Worm (Caenorhabditis elegans) whole organism, young adult: Measurements from ENCODE around the gene Y48A6B.9.

ENCODE experiments used
- B0336.3 ChIP-seq: fragments of 200-800 bp; sonication (Bioruptor generic); IDR thresholded peaks from 2 replicates; pipeline ENCODE4 v1.3.6; 2022; ENCODE audit warnings: missing genetic modification characterization, missing compliant biosample characterization
- C06A6.2 ChIP-seq: fragments of 200-800 bp; sonication (Bioruptor generic); conservative IDR thresholded peaks from 2 replicates; pipeline ENCODE4 v1.3.6; 2022; ENCODE audit warnings: missing genetic modification characterization, missing compliant biosample characterization
- F33H1.4 ChIP-seq: fragments of 200-800 bp; sonication (Bioruptor generic); IDR thresholded peaks from 2 replicates; pipeline ENCODE4 v1.3.6; 2022; ENCODE audit warnings: missing genetic modification reagents, missing genetic modification characterization, missing compliant biosample characterization
- F39B2.1 ChIP-seq: fragments of 200-800 bp; sonication (Bioruptor generic); IDR thresholded peaks from 2 replicates; pipeline ENCODE4 v1.3.6; 2022; ENCODE audit warnings: missing genetic modification reagents, missing genetic modification characterization, missing compliant biosample characterization
- F49E8.2 ChIP-seq: sonication (generic microtip); optimal IDR thresholded peaks from 3 replicates; lab custom pipeline; 2017; ENCODE audit warnings: missing genetic modification characterization, mild to moderate bottlenecking, missing compliant biosample characterization, antibody characterized with exemption, moderate library complexity; ENCODE audit not compliant: insufficient read depth
- F52B5.7 ChIP-seq: sonication (generic microtip); optimal IDR thresholded peaks from 2 replicates; lab custom pipeline; 2016; ENCODE audit warnings: mild to moderate bottlenecking, missing genetic modification characterization, missing compliant biosample characterization
- F55B11.4 ChIP-seq: sonication (generic microtip); optimal IDR thresholded peaks from 2 replicates; lab custom pipeline; 2016; ENCODE audit warnings: missing compliant biosample characterization, missing genetic modification characterization, borderline replicate concordance; ENCODE audit not compliant: insufficient read depth
- F57C9.4 ChIP-seq: sonication (generic microtip); optimal IDR thresholded peaks from 2 replicates; lab custom pipeline; 2017; ENCODE audit warnings: mild to moderate bottlenecking, missing genetic modification characterization, missing compliant biosample characterization
- K12H6.12 ChIP-seq: fragments of 200-800 bp; sonication (Bioruptor generic); optimal IDR thresholded peaks from 2 replicates; lab custom pipeline; 2018; ENCODE audit warnings: mild to moderate bottlenecking, missing genetic modification characterization, missing compliant biosample characterization
- Y56A3A.18 ChIP-seq: fragments of 200-800 bp; sonication (Bioruptor generic); IDR thresholded peaks from 2 replicates; pipeline ENCODE4 v1.3.6; 2022; ENCODE audit warnings: missing genetic modification reagents, missing genetic modification characterization, missing compliant biosample characterization
- Y79H2A.3 ChIP-seq: fragments of 200-800 bp; sonication (Bioruptor generic); conservative IDR thresholded peaks from 2 replicates; pipeline ENCODE4 v1.3.6; 2022; ENCODE audit warnings: missing genetic modification reagents, missing genetic modification characterization, missing compliant biosample characterization
- aptf-2 ChIP-seq: fragments of 200-800 bp; sonication (Bioruptor generic); conservative IDR thresholded peaks from 2 replicates; pipeline ENCODE4 v1.3.6; 2022; ENCODE audit warnings: missing genetic modification reagents, missing genetic modification characterization, missing compliant biosample characterization
- attf-3 ChIP-seq: fragments of 200-800 bp; sonication (Bioruptor generic); conservative IDR thresholded peaks from 2 replicates; pipeline ENCODE4 v1.3.6; 2022; ENCODE audit warnings: missing genetic modification reagents, missing genetic modification characterization, missing compliant biosample characterization
- bed-2 ChIP-seq: fragments of 200-800 bp; sonication (Bioruptor generic); IDR thresholded peaks from 2 replicates; pipeline ENCODE4 v1.3.6; 2022; ENCODE audit warnings: missing genetic modification reagents, missing genetic modification characterization, missing compliant biosample characterization
- ceh-58 ChIP-seq: fragments of 200-800 bp; sonication (Bioruptor generic); IDR thresholded peaks from 2 replicates; pipeline ENCODE4 v1.3.6; 2022; ENCODE audit warnings: missing genetic modification characterization, missing compliant biosample characterization
- ceh-91 ChIP-seq: fragments of 200-800 bp; sonication (Bioruptor generic); IDR thresholded peaks from 2 replicates; pipeline ENCODE4 v1.3.6; 2022; ENCODE audit warnings: missing genetic modification reagents, missing genetic modification characterization, missing compliant biosample characterization
- chd-7 ChIP-seq: sonication (generic microtip); optimal IDR thresholded peaks from 2 replicates; lab custom pipeline; 2016; ENCODE audit warnings: mild to moderate bottlenecking, missing genetic modification characterization, moderate library complexity, missing compliant biosample characterization
- dox-1 ChIP-seq: fragments of 200-800 bp; sonication (Bioruptor generic); IDR thresholded peaks from 2 replicates; pipeline ENCODE4 v1.3.6; 2022; ENCODE audit warnings: missing genetic modification reagents, missing genetic modification characterization, missing compliant biosample characterization
- dpl-1 ChIP-seq: fragments of 150-350 bp; optimal IDR thresholded peaks from 2 replicates; lab custom pipeline; 2014; ENCODE audit warnings: missing biosample characterization, missing genetic modification reagents, missing genetic modification characterization
- egl-44 ChIP-seq: fragments of 200-800 bp; sonication (Bioruptor generic); IDR thresholded peaks from 2 replicates; pipeline ENCODE4 v1.3.6; 2022; ENCODE audit warnings: missing genetic modification reagents, missing genetic modification characterization, missing compliant biosample characterization
- egrh-3 ChIP-seq: fragments of 200-800 bp; sonication (Bioruptor generic); IDR thresholded peaks from 2 replicates; pipeline ENCODE4 v1.3.6; 2022; ENCODE audit warnings: missing genetic modification reagents, missing genetic modification characterization, missing compliant biosample characterization
- ets-4 ChIP-seq: fragments of 200-800 bp; sonication (Bioruptor generic); optimal IDR thresholded peaks from 2 replicates; lab custom pipeline; 2018; ENCODE audit warnings: mild to moderate bottlenecking, missing genetic modification characterization, missing compliant biosample characterization
- gei-17 ChIP-seq: fragments of 200-800 bp; sonication (Bioruptor generic); optimal IDR thresholded peaks from 2 replicates; lab custom pipeline; 2018; ENCODE audit warnings: mild to moderate bottlenecking, missing genetic modification characterization, missing compliant biosample characterization
- him-1 ChIP-seq: sonication (generic microtip); optimal IDR thresholded peaks from 2 replicates; lab custom pipeline; 2016; ENCODE audit warnings: missing genotype, missing genetic modification reagents, missing genetic modification characterization, missing compliant biosample characterization
- hlh-26 ChIP-seq: fragments of 200-800 bp; sonication (Bioruptor generic); conservative IDR thresholded peaks from 2 replicates; pipeline ENCODE4 v1.3.6; 2022; ENCODE audit warnings: missing genetic modification reagents, missing genetic modification characterization, missing compliant biosample characterization
- hmg-1.2 ChIP-seq: fragments of 200-800 bp; sonication (Bioruptor generic); IDR thresholded peaks from 2 replicates; pipeline ENCODE4 v1.3.6; 2022; ENCODE audit warnings: missing genetic modification reagents, missing genetic modification characterization, missing compliant biosample characterization
- hsf-1 ChIP-seq: fragments of 200-800 bp; sonication (Bioruptor generic); IDR thresholded peaks from 2 replicates; pipeline ENCODE4 v1.3.6; 2022; ENCODE audit warnings: missing genetic modification reagents, missing genetic modification characterization, missing compliant biosample characterization
- lag-1 ChIP-seq: fragments of 200-800 bp; sonication (Bioruptor generic); IDR thresholded peaks from 2 replicates; pipeline ENCODE4 v1.3.6; 2022; ENCODE audit warnings: missing genetic modification reagents, missing genetic modification characterization, missing compliant biosample characterization
- let-607 ChIP-seq, 2 experiments: fragments of 200-800 bp in 1 of 2; sonication (Bioruptor generic) in 1 of 2; sonication (generic microtip) in 1 of 2; optimal IDR thresholded peaks; 2 replicates each; lab custom pipeline; 2016 to 2018; ENCODE audit warnings: mild to moderate bottlenecking in 2 of 2, missing compliant biosample characterization in 2 of 2, missing genetic modification characterization in 2 of 2, moderate library complexity in 2 of 2, missing genotype in 1 of 2
- lin-26 ChIP-seq: fragments of 200-800 bp; sonication (Bioruptor generic); IDR thresholded peaks from 2 replicates; pipeline ENCODE4 v1.3.6; 2022; ENCODE audit warnings: missing genetic modification reagents, missing genetic modification characterization, missing compliant biosample characterization
- lin-40 ChIP-seq: sonication (generic microtip); optimal IDR thresholded peaks from 2 replicates; lab custom pipeline; 2016; ENCODE audit warnings: missing genetic modification characterization, mild to moderate bottlenecking, missing compliant biosample characterization, missing genotype, missing genetic modification reagents
- lin-54 ChIP-seq: fragments of 200-800 bp; sonication (Bioruptor generic); optimal IDR thresholded peaks from 2 replicates; lab custom pipeline; 2018; ENCODE audit warnings: mild to moderate bottlenecking, missing genetic modification characterization, missing compliant biosample characterization
- lsy-27 ChIP-seq: sonication (generic microtip); optimal IDR thresholded peaks from 2 replicates; lab custom pipeline; 2017; ENCODE audit warnings: missing genetic modification characterization, mild to moderate bottlenecking, missing compliant biosample characterization, antibody characterized with exemption, missing genotype, borderline replicate concordance; ENCODE audit not compliant: insufficient read depth
- mcd-1 ChIP-seq: fragments of 200-800 bp; sonication (Bioruptor generic); IDR thresholded peaks from 2 replicates; pipeline ENCODE4 v1.3.6; 2022; ENCODE audit warnings: missing genetic modification reagents, missing genetic modification characterization, missing compliant biosample characterization
- nfyb-1 ChIP-seq: fragments of 200-800 bp; sonication (Bioruptor generic); IDR thresholded peaks from 2 replicates; pipeline ENCODE4 v1.3.6; 2022; ENCODE audit warnings: missing genetic modification reagents, missing genetic modification characterization, missing compliant biosample characterization
- nhr-179 ChIP-seq: sonication (generic microtip); optimal IDR thresholded peaks from 2 replicates; lab custom pipeline; 2016; ENCODE audit warnings: mild to moderate bottlenecking, missing genetic modification characterization, missing compliant biosample characterization
- nhr-80 ChIP-seq: sonication (generic microtip); optimal IDR thresholded peaks from 2 replicates; lab custom pipeline; 2016; ENCODE audit warnings: missing genetic modification characterization, missing compliant biosample characterization
- nhr-90 ChIP-seq: sonication (generic microtip); optimal IDR thresholded peaks from 2 replicates; lab custom pipeline; 2016; ENCODE audit warnings: missing genotype, mild to moderate bottlenecking, missing genetic modification characterization, missing compliant biosample characterization
- sea-2 ChIP-seq: fragments of 200-800 bp; sonication (Bioruptor generic); IDR thresholded peaks from 2 replicates; pipeline ENCODE4 v1.3.6; 2022; ENCODE audit warnings: missing genetic modification characterization, missing compliant biosample characterization
- somi-1 ChIP-seq: fragments of 200-800 bp; sonication (Bioruptor generic); optimal IDR thresholded peaks from 2 replicates; lab custom pipeline; 2018; ENCODE audit warnings: mild to moderate bottlenecking, missing genetic modification characterization, missing compliant biosample characterization
- tlf-1 ChIP-seq: fragments of 200-800 bp; sonication (Bioruptor generic); optimal IDR thresholded peaks from 2 replicates; lab custom pipeline; 2018; ENCODE audit warnings: mild to moderate bottlenecking, missing genetic modification characterization, missing compliant biosample characterization
- unc-130 ChIP-seq: sonication (generic microtip); optimal IDR thresholded peaks from 2 replicates; lab custom pipeline; 2016; ENCODE audit warnings: missing genetic modification reagents, missing genetic modification characterization, missing compliant biosample characterization
- ztf-18 ChIP-seq: sonication (generic microtip); optimal IDR thresholded peaks from 2 replicates; lab custom pipeline; 2016; ENCODE audit warnings: missing genotype, mild to moderate bottlenecking, missing genetic modification characterization, missing compliant biosample characterization
- ztf-25 ChIP-seq: fragments of 200-800 bp; sonication (Bioruptor generic); IDR thresholded peaks from 2 replicates; pipeline ENCODE4 v1.3.6; 2022; ENCODE audit warnings: missing genetic modification reagents, missing genetic modification characterization, missing compliant biosample characterization
- ztf-26 ChIP-seq: sonication (generic microtip); optimal IDR thresholded peaks from 2 replicates; lab custom pipeline; 2017; ENCODE audit warnings: missing genetic modification characterization, missing compliant biosample characterization

Y48A6B.9 gene

ce11 chrIII:11054532-11055265 is 21.7 kb downstream of the Y48A6B.9 start (continued):
- TF ChIP-seq bed-2 (GFP tag; lab: Robert Waterston, UW) (no peak), unc-130 (GFP tag; lab: Kevin White, UChicago) (no peak), F33H1.4 (GFP tag; lab: Robert Waterston, UW) (no peak), lag-1 (no peak), egrh-3 (GFP tag; lab: Robert Waterston, UW) (peak; percentile 55; the same call in 1 of the 2 replicates), F55B11.4 (tag; lab: Kevin White, UChicago) (no peak), chd-7 (no peak), dpl-1 (GFP tag; lab: Kevin White, UChicago) (no peak), F57C9.4 (tag; lab: Kevin White, UChicago) (no peak), sea-2 (GFP tag; lab: Robert Waterston, UW) (no peak), attf-3 (GFP tag; lab: Robert Waterston, UW) (no peak), let-607 (tag; optimal IDR thresholded peaks at IDR 0.05; lab: Kevin White, UChicago) (peak in 1 of 2 experiments; percentile 52), K12H6.12 (peak; percentile 76), lin-26 (no peak), ztf-26 (tag; lab: Kevin White, UChicago) (peak; percentile 40), hsf-1 (GFP tag; lab: Robert Waterston, UW) (no peak), ztf-18 (tag; lab: Kevin White, UChicago) (peak; percentile 36), aptf-2 (no peak), ets-4 (no peak), nhr-80 (tag; lab: Kevin White, UChicago) (peak; percentile 77), dox-1 (GFP tag; lab: Robert Waterston, UW) (peak; percentile 75), F39B2.1 (GFP tag; lab: Robert Waterston, UW) (no peak), Y79H2A.3 (GFP tag; lab: Robert Waterston, UW) (no peak), lin-54 (GFP tag; lab: Kevin White, UChicago) (peak; percentile 3), gei-17 (GFP tag; lab: Kevin White, UChicago) (no peak), B0336.3 (GFP tag; lab: Robert Waterston, UW) (peak; percentile 55; the same call in 1 of the 2 replicates), Y56A3A.18 (GFP tag; lab: Robert Waterston, UW) (no peak), mcd-1 (peak; percentile 65)
- TF ChIP-seq, all 124 proteins: peak for 22

DNA sequence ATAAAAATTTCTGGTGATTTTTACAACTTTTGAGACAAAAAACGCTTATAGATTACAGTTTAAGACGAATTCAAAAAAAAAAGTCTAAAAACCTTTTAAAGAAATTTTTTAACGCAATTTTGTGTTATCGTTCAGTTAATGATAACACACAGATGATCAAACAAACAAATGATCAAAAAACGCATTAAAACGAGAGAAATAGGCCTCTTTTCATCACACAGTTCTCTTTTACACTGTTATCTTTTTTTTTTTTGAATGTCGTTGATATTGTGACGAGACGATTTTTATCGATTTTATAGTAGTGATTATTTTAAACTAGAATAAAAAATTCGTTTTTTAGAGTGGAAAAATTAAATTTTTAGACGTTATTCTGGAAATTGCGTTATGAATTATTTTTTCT is 26.8 kb downstream of the Y48A6B.9 start:
- TF ChIP-seq nhr-80 (tag; lab: Kevin White, UChicago) (peak; percentile 59), ceh-91 (GFP tag; lab: Robert Waterston, UW) (no peak), lin-40 (tag; lab: Kevin White, UChicago) (peak; percentile 3)

ce11 chrIII:11063259-11063658 is 30.3 kb downstream of the Y48A6B.9 start, which contains the start of gene rsa-2:
TSS of gene rsa-2 (plus strand) at chrIII:11063479.
- TF ChIP-seq Y56A3A.18 (GFP tag; lab: Robert Waterston, UW) (no peak), nhr-90 (tag; lab: Kevin White, UChicago) (no peak), ets-4 (no peak), tlf-1 (GFP tag; lab: Kevin White, UChicago) (peak; percentile 24), nfyb-1 (GFP tag; lab: Robert Waterston, UW) (peak; percentile 39; the same call in 1 of the 2 replicates), somi-1 (GFP tag; lab: Kevin White, UChicago) (no peak), hlh-26 (GFP tag; lab: Robert Waterston, UW) (no peak), C06A6.2 (no peak), ztf-25 (GFP tag; lab: Robert Waterston, UW) (no peak), lin-54 (GFP tag; lab: Kevin White, UChicago) (peak; percentile 86), him-1 (tag; lab: Kevin White, UChicago) (peak; percentile 78), nhr-179 (no peak), let-607 (tag; optimal IDR thresholded peaks at IDR 0.05; lab: Kevin White, UChicago) (no peak), bed-2 (GFP tag; lab: Robert Waterston, UW) (no peak), ceh-58 (GFP tag; lab: Robert Waterston, UW) (no peak), hmg-1.2 (GFP tag; lab: Robert Waterston, UW) (peak; percentile 95), egl-44 (no peak), F49E8.2 (tag; lab: Kevin White, UChicago) (peak; percentile 16), F52B5.7 (tag; lab: Kevin White, UChicago) (no peak), lsy-27 (no peak), egrh-3 (GFP tag; lab: Robert Waterston, UW) (no peak)
